Worm (Caenorhabditis elegans): Measurements from ENCODE around the gene pdha-1.

DNA sequence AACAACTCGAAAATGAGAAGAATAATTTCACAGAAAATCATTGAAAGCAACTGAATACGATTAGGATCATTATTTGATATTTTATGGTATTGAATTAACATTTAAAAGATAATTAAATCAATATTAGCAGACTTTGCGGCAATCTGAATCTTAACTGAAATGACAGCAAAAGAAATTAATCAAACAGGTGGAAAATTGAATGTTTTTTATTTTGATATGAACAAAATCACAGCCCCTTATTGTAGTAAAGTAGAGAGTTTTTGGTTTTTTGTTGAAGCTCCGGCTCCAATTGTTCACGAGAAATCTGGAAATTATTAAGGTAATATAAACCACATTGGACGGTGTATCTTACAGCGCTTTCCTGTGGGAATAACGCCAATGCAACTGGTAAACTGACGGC is 36.0 kb downstream of the pdha-1 start, which contains the start of gene sre-2:
- TF ChIP-seq elt-3 (tag; optimal IDR thresholded peaks at IDR 0.05) (no peak), snpc-4 (tag; optimal IDR thresholded peaks at IDR 0.05) (no peak), flh-1 (GFP tag; optimal IDR thresholded peaks at IDR 0.05) (no peak), lsy-2 (tag; optimal IDR thresholded peaks at IDR 0.05) (no peak), pha-4 (tag; optimal IDR thresholded peaks at IDR 0.05) (no peak), nhr-12 (tag; optimal IDR thresholded peaks at IDR 0.05) (no peak), unc-120 (tag; optimal IDR thresholded peaks at IDR 0.05; ENCODE audit: poor library complexity, severe bottlenecking) (no peak), elt-1 (tag; optimal IDR thresholded peaks at IDR 0.05; ENCODE audit: borderline replicate concordance, insufficient read depth) (no peak)

Measured in whole organism, mixed stage, embryonic.